Worm (Caenorhabditis elegans) whole organism, young adult: ENCODE results near the gene T28H10.1.
A peak's percentile ranks its signal among the peaks of the same experiment; 100 is the strongest.

Experiments
- B0019.2 ChIP-seq: fragments of 200-800 bp; sonication (Bioruptor generic); conservative IDR thresholded peaks from 2 replicates; pipeline ENCODE4 v1.3.6; 2022; ENCODE audit warnings: missing genetic modification reagents, missing genetic modification characterization, missing compliant biosample characterization
- F10E7.11 ChIP-seq: sonication (generic microtip); optimal IDR thresholded peaks from 2 replicates; lab custom pipeline; 2017; ENCODE audit warnings: mild to moderate bottlenecking, missing genetic modification characterization, moderate library complexity, missing compliant biosample characterization
- F39B2.1 ChIP-seq: fragments of 200-800 bp; sonication (Bioruptor generic); IDR thresholded peaks from 2 replicates; pipeline ENCODE4 v1.3.6; 2022; ENCODE audit warnings: missing genetic modification reagents, missing genetic modification characterization, missing compliant biosample characterization
- F57A8.1 ChIP-seq: fragments of 200-800 bp; sonication (Bioruptor generic); optimal IDR thresholded peaks from 2 replicates; lab custom pipeline; 2018; ENCODE audit warnings: mild to moderate bottlenecking, missing genetic modification characterization, moderate library complexity, missing compliant biosample characterization
- K11D2.4 ChIP-seq: fragments of 200-800 bp; sonication (Bioruptor generic); IDR thresholded peaks from 2 replicates; pipeline ENCODE4 v1.3.6; 2022; ENCODE audit warnings: missing genetic modification reagents, missing genetic modification characterization, missing compliant biosample characterization
- K12H6.12 ChIP-seq: fragments of 200-800 bp; sonication (Bioruptor generic); optimal IDR thresholded peaks from 2 replicates; lab custom pipeline; 2018; ENCODE audit warnings: mild to moderate bottlenecking, missing genetic modification characterization, missing compliant biosample characterization
- T07F8.4 ChIP-seq: sonication (generic microtip); optimal IDR thresholded peaks from 2 replicates; lab custom pipeline; 2016; ENCODE audit warnings: mild to moderate bottlenecking, missing genetic modification characterization, moderate library complexity, missing compliant biosample characterization
- T26A5.8 ChIP-seq: sonication (generic microtip); optimal IDR thresholded peaks from 2 replicates; lab custom pipeline; 2016; ENCODE audit warnings: missing genetic modification characterization, missing compliant biosample characterization
- Y67H2A.10 ChIP-seq: fragments of 200-800 bp; sonication (Bioruptor generic); conservative IDR thresholded peaks from 2 replicates; pipeline ENCODE4 v1.3.6; 2022; ENCODE audit warnings: missing genetic modification reagents, missing genetic modification characterization, missing compliant biosample characterization
- Y79H2A.3 ChIP-seq: fragments of 200-800 bp; sonication (Bioruptor generic); conservative IDR thresholded peaks from 2 replicates; pipeline ENCODE4 v1.3.6; 2022; ENCODE audit warnings: missing genetic modification reagents, missing genetic modification characterization, missing compliant biosample characterization
- ZK185.1 ChIP-seq: sonication (generic microtip); optimal IDR thresholded peaks from 2 replicates; lab custom pipeline; 2016; ENCODE audit warnings: mild to moderate bottlenecking, missing genetic modification characterization, missing compliant biosample characterization; ENCODE audit not compliant: poor library complexity, severe bottlenecking
- atf-7 ChIP-seq: sonication (generic microtip); optimal IDR thresholded peaks from 2 replicates; lab custom pipeline; 2017; ENCODE audit warnings: mild to moderate bottlenecking, missing genetic modification characterization, missing compliant biosample characterization
- cebp-1 ChIP-seq, 2 experiments: fragments of 200-800 bp in 1 of 2; sonication (Bioruptor generic) in 1 of 2; sonication (generic microtip) in 1 of 2; IDR thresholded peaks in 1 of 2; optimal IDR thresholded peaks in 1 of 2; 2 replicates each; pipeline versions ENCODE4 v1.3.6 to Lab custom; 2017 to 2022; ENCODE audit warnings: missing compliant biosample characterization in 2 of 2, missing genetic modification characterization in 2 of 2, mild to moderate bottlenecking in 1 of 2, missing genetic modification reagents in 1 of 2, moderate library complexity in 1 of 2
- ceh-40 ChIP-seq: fragments of 200-800 bp; sonication (Bioruptor generic); IDR thresholded peaks from 2 replicates; pipeline ENCODE4 v1.3.6; 2022; ENCODE audit warnings: missing genetic modification characterization, missing compliant biosample characterization
- ceh-58 ChIP-seq: fragments of 200-800 bp; sonication (Bioruptor generic); IDR thresholded peaks from 2 replicates; pipeline ENCODE4 v1.3.6; 2022; ENCODE audit warnings: missing genetic modification characterization, missing compliant biosample characterization
- ceh-79 ChIP-seq: sonication (generic microtip); optimal IDR thresholded peaks from 2 replicates; lab custom pipeline; 2017; ENCODE audit warnings: mild to moderate bottlenecking, missing genetic modification characterization, missing compliant biosample characterization
- dox-1 ChIP-seq: fragments of 200-800 bp; sonication (Bioruptor generic); IDR thresholded peaks from 2 replicates; pipeline ENCODE4 v1.3.6; 2022; ENCODE audit warnings: missing genetic modification reagents, missing genetic modification characterization, missing compliant biosample characterization
- efl-1 ChIP-seq: fragments of 150-350 bp; optimal IDR thresholded peaks from 2 replicates; lab custom pipeline; 2014; ENCODE audit warnings: missing biosample characterization, missing genetic modification reagents, missing genetic modification characterization
- egl-44 ChIP-seq: fragments of 200-800 bp; sonication (Bioruptor generic); IDR thresholded peaks from 2 replicates; pipeline ENCODE4 v1.3.6; 2022; ENCODE audit warnings: missing genetic modification reagents, missing genetic modification characterization, missing compliant biosample characterization
- egrh-3 ChIP-seq: fragments of 200-800 bp; sonication (Bioruptor generic); IDR thresholded peaks from 2 replicates; pipeline ENCODE4 v1.3.6; 2022; ENCODE audit warnings: missing genetic modification reagents, missing genetic modification characterization, missing compliant biosample characterization
- ets-4 ChIP-seq: fragments of 200-800 bp; sonication (Bioruptor generic); optimal IDR thresholded peaks from 2 replicates; lab custom pipeline; 2018; ENCODE audit warnings: mild to moderate bottlenecking, missing genetic modification characterization, missing compliant biosample characterization
- hlh-26 ChIP-seq: fragments of 200-800 bp; sonication (Bioruptor generic); conservative IDR thresholded peaks from 2 replicates; pipeline ENCODE4 v1.3.6; 2022; ENCODE audit warnings: missing genetic modification reagents, missing genetic modification characterization, missing compliant biosample characterization
- hrde-1 ChIP-seq: sonication (generic microtip); optimal IDR thresholded peaks from 2 replicates; lab custom pipeline; 2016; ENCODE audit warnings: missing genetic modification characterization, mild to moderate bottlenecking, missing compliant biosample characterization, moderate library complexity, missing genotype, missing genetic modification reagents, borderline replicate concordance
- let-526 ChIP-seq: fragments of 200-800 bp; sonication (Bioruptor generic); IDR thresholded peaks from 2 replicates; pipeline ENCODE4 v1.3.6; 2022; ENCODE audit warnings: missing genetic modification reagents, missing genetic modification characterization, missing compliant biosample characterization
- let-607 ChIP-seq, 2 experiments: fragments of 200-800 bp in 1 of 2; sonication (Bioruptor generic) in 1 of 2; sonication (generic microtip) in 1 of 2; optimal IDR thresholded peaks; 2 replicates each; lab custom pipeline; 2016 to 2018; ENCODE audit warnings: mild to moderate bottlenecking in 2 of 2, missing compliant biosample characterization in 2 of 2, missing genetic modification characterization in 2 of 2, moderate library complexity in 2 of 2, missing genotype in 1 of 2
- lin-26 ChIP-seq: fragments of 200-800 bp; sonication (Bioruptor generic); IDR thresholded peaks from 2 replicates; pipeline ENCODE4 v1.3.6; 2022; ENCODE audit warnings: missing genetic modification reagents, missing genetic modification characterization, missing compliant biosample characterization
- madf-10 ChIP-seq: sonication (generic microtip); optimal IDR thresholded peaks from 2 replicates; lab custom pipeline; 2016; ENCODE audit warnings: mild to moderate bottlenecking, missing genetic modification characterization, missing compliant biosample characterization
- madf-8 ChIP-seq: fragments of 200-800 bp; sonication (Bioruptor generic); conservative IDR thresholded peaks from 2 replicates; pipeline ENCODE4 v1.3.6; 2022; ENCODE audit warnings: missing genetic modification reagents, missing genetic modification characterization, missing compliant biosample characterization
- nfyb-1 ChIP-seq: fragments of 200-800 bp; sonication (Bioruptor generic); IDR thresholded peaks from 2 replicates; pipeline ENCODE4 v1.3.6; 2022; ENCODE audit warnings: missing genetic modification reagents, missing genetic modification characterization, missing compliant biosample characterization
- nhr-27 ChIP-seq: fragments of 200-800 bp; sonication (Bioruptor generic); optimal IDR thresholded peaks from 2 replicates; lab custom pipeline; 2018; ENCODE audit warnings: mild to moderate bottlenecking, missing genetic modification characterization, moderate library complexity, missing compliant biosample characterization
- nhr-80 ChIP-seq: sonication (generic microtip); optimal IDR thresholded peaks from 2 replicates; lab custom pipeline; 2016; ENCODE audit warnings: missing genetic modification characterization, missing compliant biosample characterization
- repo-1 ChIP-seq: sonication (generic microtip); optimal IDR thresholded peaks from 2 replicates; lab custom pipeline; 2017; ENCODE audit warnings: mild to moderate bottlenecking, missing genetic modification characterization, missing compliant biosample characterization
- tbx-9 ChIP-seq: sonication (generic microtip); optimal IDR thresholded peaks from 2 replicates; lab custom pipeline; 2016; ENCODE audit warnings: borderline replicate concordance, missing genetic modification characterization, inconsistent platforms, missing compliant biosample characterization
- unc-62 ChIP-seq: fragments of 150-350 bp; optimal IDR thresholded peaks from 2 replicates; lab custom pipeline; 2014; ENCODE audit warnings: missing biosample characterization, missing genetic modification reagents, missing genetic modification characterization
- xnd-1 ChIP-seq: sonication (generic microtip); optimal IDR thresholded peaks from 2 replicates; lab custom pipeline; 2016; ENCODE audit warnings: missing genotype, missing genetic modification reagents, missing genetic modification characterization, missing compliant biosample characterization
- zfh-2 ChIP-seq: fragments of 200-800 bp; sonication (Bioruptor generic); conservative IDR thresholded peaks from 2 replicates; pipeline ENCODE4 v1.3.6; 2022; ENCODE audit warnings: missing genetic modification reagents, missing genetic modification characterization, missing compliant biosample characterization
- ztf-25 ChIP-seq: fragments of 200-800 bp; sonication (Bioruptor generic); IDR thresholded peaks from 2 replicates; pipeline ENCODE4 v1.3.6; 2022; ENCODE audit warnings: missing genetic modification reagents, missing genetic modification characterization, missing compliant biosample characterization

Gene T28H10.1

ce11 chrV:12511946-12512345 is 8.4 kb downstream of the T28H10.1 start:
- TF ChIP-seq K11D2.4 (GFP tag; lab: Robert Waterston, UW), result no peak
- no peak for TF ChIP-seq T07F8.4 (tag; lab: Kevin White, UChicago)
- no peak for TF ChIP-seq zfh-2
- no peak for TF ChIP-seq ZK185.1
- TF ChIP-seq Y67H2A.10, result no peak
- TF ChIP-seq B0019.2 (GFP tag; lab: Robert Waterston, UW), result no peak
- TF ChIP-seq Y79H2A.3 (GFP tag; lab: Robert Waterston, UW), result no peak
- no peak for TF ChIP-seq madf-10 (tag; lab: Kevin White, UChicago)

- TF ChIP-seq nhr-27 (tag; lab: Kevin White, UChicago), result no peak
- TF ChIP-seq tbx-9, result no peak
- TF ChIP-seq ceh-79 (tag; lab: Kevin White, UChicago), result no peak
- TF ChIP-seq cebp-1 (GFP tag; IDR thresholded peaks at IDR 0.05; lab: Robert Waterston, UW), result 0 out of 2 replicates have a peak, but pooled peaks have one; percentile 17
- peak; percentile 38 for TF ChIP-seq cebp-1 (tag; optimal IDR thresholded peaks at IDR 0.05; lab: Kevin White, UChicago)
- peak in 1 of 2 experiments; percentile 42 for TF ChIP-seq let-607 (tag; optimal IDR thresholded peaks at IDR 0.05; lab: Kevin White, UChicago)
- TF ChIP-seq egrh-3 (GFP tag; lab: Robert Waterston, UW), result no peak
- no peak for TF ChIP-seq hrde-1 (tag; lab: Kevin White, UChicago)
- no peak for TF ChIP-seq F10E7.11 (tag; lab: Kevin White, UChicago)
- no peak for TF ChIP-seq xnd-1 (tag; lab: Kevin White, UChicago)
- TF ChIP-seq B0019.2 (GFP tag; lab: Robert Waterston, UW), result no peak
- 0 out of 2 replicates have a peak, but pooled peaks have one; percentile 11 for TF ChIP-seq dox-1 (GFP tag; lab: Robert Waterston, UW)
- no peak for TF ChIP-seq ztf-25 (GFP tag; lab: Robert Waterston, UW)
- no peak for TF ChIP-seq ceh-40 (GFP tag; lab: Robert Waterston, UW)
- no peak for TF ChIP-seq repo-1 (tag; lab: Kevin White, UChicago)
- no peak for TF ChIP-seq ceh-58 (GFP tag; lab: Robert Waterston, UW)
- no peak for TF ChIP-seq F39B2.1
- no peak for TF ChIP-seq F57A8.1 (GFP tag; lab: Kevin White, UChicago)
- peak; percentile 61 for TF ChIP-seq unc-62 (GFP tag; lab: Kevin White, UChicago)
- no peak for TF ChIP-seq madf-8 (GFP tag; lab: Robert Waterston, UW)
- peak; percentile 82 for TF ChIP-seq nhr-80 (tag; lab: Kevin White, UChicago)
- TF ChIP-seq efl-1 (GFP tag; lab: Kevin White, UChicago), result no peak
- TF ChIP-seq egl-44 (GFP tag; lab: Robert Waterston, UW), result peak; percentile 47; the same call in 1 of the 2 replicates
- TF ChIP-seq ets-4 (GFP tag; lab: Kevin White, UChicago), result no peak
- TF ChIP-seq K11D2.4 (GFP tag; lab: Robert Waterston, UW), result no peak
- TF ChIP-seq atf-7 (tag; lab: Kevin White, UChicago), result no peak
- 0 out of 2 replicates have a peak, but pooled peaks have one; percentile 16 for TF ChIP-seq lin-26 (GFP tag; lab: Robert Waterston, UW)
- no peak for TF ChIP-seq K12H6.12
- TF ChIP-seq let-526 (GFP tag; lab: Robert Waterston, UW), result no peak
- TF ChIP-seq hlh-26 (GFP tag; lab: Robert Waterston, UW), result no peak
- no peak for TF ChIP-seq T26A5.8 (tag; lab: Kevin White, UChicago)
- 0 out of 2 replicates have a peak, but pooled peaks have one; percentile 29 for TF ChIP-seq nfyb-1 (GFP tag; lab: Robert Waterston, UW)
Observed at ce11 chrV:12512773-12513172, 9.2 kb downstream of the T28H10.1 start, which contains the start of the genes T28H10.2 and lgmn-1. TSS of gene T28H10.2 (minus strand) at chrV:12512949. TSS of gene lgmn-1 (plus strand) at chrV:12513056.
